Worm (Caenorhabditis elegans) whole organism, early embryonic: ENCODE results near the gene str-38.

Experiments
- B0310.2 ChIP-seq: sonication (generic microtip); optimal IDR thresholded peaks from 2 replicates; lab custom pipeline; 2016; ENCODE audit warnings: mild to moderate bottlenecking, missing genetic modification characterization, missing compliant biosample characterization
- F13C5.2 ChIP-seq: sonication (generic microtip); optimal IDR thresholded peaks from 2 replicates; lab custom pipeline; 2017; ENCODE audit warnings: mild to moderate bottlenecking, missing genetic modification characterization, inconsistent platforms, missing compliant biosample characterization
- aly-1 ChIP-seq: sonication (generic microtip); optimal IDR thresholded peaks from 2 replicates; lab custom pipeline; 2016; ENCODE audit warnings: missing genetic modification characterization, missing compliant biosample characterization
- ama-1 ChIP-seq: fragments of 150-350 bp; optimal IDR thresholded peaks from 2 replicates; lab custom pipeline; 2014
- ceh-13 ChIP-seq: fragments of 200-800 bp; sonication (Bioruptor generic); optimal IDR thresholded peaks from 2 replicates; lab custom pipeline; 2018; ENCODE audit warnings: mild to moderate bottlenecking, missing genetic modification characterization, missing compliant biosample characterization
- ceh-36 ChIP-seq: sonication (generic microtip); optimal IDR thresholded peaks from 2 replicates; lab custom pipeline; 2016; ENCODE audit warnings: missing genetic modification characterization, inconsistent platforms, missing compliant biosample characterization
- ets-7 ChIP-seq: sonication (generic microtip); optimal IDR thresholded peaks from 2 replicates; lab custom pipeline; 2016; ENCODE audit warnings: missing genotype, missing genetic modification characterization, missing compliant biosample characterization
- flt-1 ChIP-seq: fragments of 200-800 bp; sonication (Bioruptor generic); IDR thresholded peaks from 2 replicates; pipeline ENCODE4 v1.3.6; 2022; ENCODE audit warnings: missing genetic modification characterization, missing compliant biosample characterization
- hmbx-1 ChIP-seq: sonication (generic microtip); optimal IDR thresholded peaks from 2 replicates; lab custom pipeline; 2016; ENCODE audit warnings: mild to moderate bottlenecking, missing genetic modification characterization, missing compliant biosample characterization
- hmg-4 ChIP-seq: fragments of 200-800 bp; sonication (Bioruptor generic); optimal IDR thresholded peaks from 2 replicates; lab custom pipeline; 2018; ENCODE audit warnings: mild to moderate bottlenecking, missing genetic modification characterization, missing compliant biosample characterization
- hnd-1 ChIP-seq: sonication (generic microtip); optimal IDR thresholded peaks from 2 replicates; lab custom pipeline; 2016; ENCODE audit warnings: missing genetic modification characterization, missing compliant biosample characterization
- pes-1 ChIP-seq: fragments of 200-800 bp; sonication (Bioruptor generic); IDR thresholded peaks from 2 replicates; pipeline ENCODE4 v1.3.6; 2022; ENCODE audit warnings: missing genetic modification reagents, missing genetic modification characterization, missing compliant biosample characterization
- scrt-1 ChIP-seq: fragments of 200-800 bp; sonication (Bioruptor generic); IDR thresholded peaks from 2 replicates; pipeline ENCODE4 v1.3.6; 2022; ENCODE audit warnings: missing genetic modification characterization, missing compliant biosample characterization
- sea-1 ChIP-seq: fragments of 200-800 bp; sonication (Bioruptor generic); conservative IDR thresholded peaks from 2 replicates; pipeline ENCODE4 v1.3.6; 2022; ENCODE audit warnings: missing genetic modification characterization, missing compliant biosample characterization
- tbx-11 ChIP-seq: fragments of 200-800 bp; sonication (Bioruptor generic); IDR thresholded peaks from 2 replicates; pipeline ENCODE4 v1.3.6; 2022; ENCODE audit warnings: missing genetic modification characterization, missing compliant biosample characterization
- tbx-37 ChIP-seq: fragments of 200-800 bp; sonication (Bioruptor generic); conservative IDR thresholded peaks from 2 replicates; pipeline ENCODE4 v1.3.6; 2022; ENCODE audit warnings: missing genetic modification reagents, missing genetic modification characterization, missing compliant biosample characterization
- tra-4 ChIP-seq: sonication (generic microtip); optimal IDR thresholded peaks from 2 replicates; lab custom pipeline; 2017; ENCODE audit warnings: missing genetic modification characterization, missing compliant biosample characterization

The str-38 gene

DNA sequence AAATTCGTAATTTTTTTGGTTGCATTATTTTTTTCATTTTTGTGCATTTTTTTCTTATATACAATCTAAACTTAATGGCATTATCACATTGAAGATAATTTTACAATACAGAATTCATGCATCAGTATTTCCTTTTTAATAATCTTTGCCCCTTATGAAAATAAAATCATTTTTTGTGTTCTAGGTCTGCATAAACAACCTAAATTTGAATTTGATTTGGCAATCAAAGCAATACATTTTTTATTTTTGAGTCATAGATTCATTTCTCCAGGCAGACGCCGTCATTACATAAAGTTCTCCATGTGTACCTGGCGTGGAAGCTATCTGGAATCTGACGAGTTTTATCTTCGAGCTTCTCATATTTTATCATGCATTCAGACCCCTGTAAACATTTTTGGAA lies 10.2 kb downstream of the str-38 start, which contains the start of gene srh-140:
srh-140 (plus strand) TSS at position 301 of the 400 bp plus-strand sequence.
- TF ChIP-seq F13C5.2 (tag; lab: Kevin White, UChicago) (no peak), aly-1 (tag; lab: Kevin White, UChicago) (no peak), tra-4 (tag; lab: Kevin White, UChicago) (no peak), ceh-13 (GFP tag; lab: Kevin White, UChicago) (no peak), B0310.2 (tag; lab: Kevin White, UChicago) (no peak), hmg-4 (GFP tag; lab: Kevin White, UChicago) (no peak), pes-1 (GFP tag; lab: Robert Waterston, UW) (no peak), scrt-1 (no peak), hmbx-1 (tag; lab: Kevin White, UChicago) (no peak), ceh-36 (no peak), sea-1 (GFP tag; lab: Robert Waterston, UW) (no peak), flt-1 (GFP tag; lab: Robert Waterston, UW) (no peak), hnd-1 (tag; lab: Kevin White, UChicago) (no peak), tbx-11 (GFP tag; lab: Robert Waterston, UW) (no peak)

DNA sequence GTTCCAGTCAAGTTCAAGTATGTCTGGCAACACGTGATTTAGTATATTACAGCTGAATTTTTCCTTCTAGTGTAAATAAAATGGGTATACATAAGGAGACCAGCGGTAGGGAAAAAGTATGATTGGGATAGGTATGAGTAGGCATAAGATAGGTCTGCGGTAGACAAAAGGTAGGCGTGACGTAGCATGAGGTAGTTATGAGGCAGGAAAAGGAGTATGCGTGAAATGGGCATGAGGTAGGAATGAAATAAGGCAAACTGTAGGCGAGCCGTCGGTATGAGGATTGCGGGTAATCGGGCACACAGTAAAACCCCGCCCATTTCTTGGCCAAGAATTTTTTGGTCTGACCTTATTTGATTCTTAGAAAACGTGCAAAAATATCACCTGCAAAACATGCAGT lies 10.7 kb downstream of the str-38 start:
- TF ChIP-seq ama-1 (lab: Kevin White, UChicago) (no peak), F13C5.2 (tag; lab: Kevin White, UChicago) (no peak), tbx-11 (GFP tag; lab: Robert Waterston, UW) (no peak), flt-1 (GFP tag; lab: Robert Waterston, UW) (no peak), scrt-1 (no peak), pes-1 (GFP tag; lab: Robert Waterston, UW) (no peak), B0310.2 (tag; lab: Kevin White, UChicago) (no peak), hnd-1 (tag; lab: Kevin White, UChicago) (no peak), sea-1 (GFP tag; lab: Robert Waterston, UW) (no peak), ceh-36 (no peak), hmg-4 (GFP tag; lab: Kevin White, UChicago) (no peak), tra-4 (tag; lab: Kevin White, UChicago) (no peak), ets-7 (no peak), hmbx-1 (tag; lab: Kevin White, UChicago) (no peak), tbx-37 (GFP tag; lab: Robert Waterston, UW) (no peak), ceh-13 (GFP tag; lab: Kevin White, UChicago) (no peak), aly-1 (tag; lab: Kevin White, UChicago) (no peak)

DNA sequence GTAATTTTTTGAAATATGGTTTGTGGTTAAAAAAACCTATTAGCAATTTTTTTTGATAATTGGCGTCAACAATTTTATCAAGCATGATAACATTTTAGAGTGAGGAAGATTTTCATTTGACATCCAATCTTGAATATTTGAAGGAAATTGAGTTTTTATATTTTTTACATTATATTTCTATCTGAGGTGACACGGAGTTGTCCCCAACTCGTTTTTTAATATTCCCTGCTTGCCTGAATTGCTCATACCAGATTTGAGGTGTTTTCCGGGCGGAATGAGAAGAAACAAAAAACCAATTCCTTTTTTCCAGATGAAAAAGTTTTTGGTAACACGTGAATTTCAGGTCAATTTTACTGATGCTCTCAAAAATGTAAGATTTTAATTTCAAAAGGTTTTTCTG lies 12.5 kb downstream of the str-38 start, which contains the start of gene Y6E2A.7:
Y6E2A.7 (plus strand) TSS at position 301 of the 400 bp plus-strand sequence.
- no peak for TF ChIP-seq F13C5.2 (tag; lab: Kevin White, UChicago)
- no peak for TF ChIP-seq sea-1 (GFP tag; lab: Robert Waterston, UW)
- no peak for TF ChIP-seq hmg-4 (GFP tag; lab: Kevin White, UChicago)
- no peak for TF ChIP-seq scrt-1
- TF ChIP-seq hnd-1 (tag; lab: Kevin White, UChicago) = no peak
- TF ChIP-seq ama-1 (lab: Kevin White, UChicago) = no peak
- TF ChIP-seq flt-1 (GFP tag; lab: Robert Waterston, UW) = no peak
- no peak for TF ChIP-seq hmbx-1 (tag; lab: Kevin White, UChicago)
- no peak for TF ChIP-seq tbx-11 (GFP tag; lab: Robert Waterston, UW)
- TF ChIP-seq ceh-36 = no peak
- no peak for TF ChIP-seq B0310.2 (tag; lab: Kevin White, UChicago)
- TF ChIP-seq aly-1 (tag; lab: Kevin White, UChicago) = no peak
- TF ChIP-seq ets-7 = no peak
- TF ChIP-seq ceh-13 (GFP tag; lab: Kevin White, UChicago) = no peak
- no peak for TF ChIP-seq tra-4 (tag; lab: Kevin White, UChicago)
- no peak for TF ChIP-seq tbx-37 (GFP tag; lab: Robert Waterston, UW)
- TF ChIP-seq pes-1 (GFP tag; lab: Robert Waterston, UW) = no peak

DNA sequence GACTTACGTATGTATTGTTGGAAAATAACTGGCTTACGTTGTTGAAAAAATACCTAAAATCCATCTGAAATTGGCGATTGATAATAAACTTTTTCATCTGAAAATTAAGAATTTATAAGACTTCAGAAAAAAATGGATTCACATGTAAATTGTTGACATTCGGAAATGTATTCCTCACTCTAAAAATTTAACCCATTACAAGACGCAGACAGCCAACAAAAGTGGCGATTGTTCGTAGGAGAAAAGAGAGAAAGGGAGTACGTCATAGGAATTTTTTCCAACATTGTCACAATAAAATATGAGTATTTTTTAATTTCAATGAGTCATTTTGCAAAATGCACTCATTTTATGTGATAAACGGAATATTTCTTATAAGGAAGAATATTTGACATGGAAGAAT lies 13.5 kb downstream of the str-38 start, which contains the start of gene Y6E2A.5:
Y6E2A.5 (minus strand) TSS at position 101 of the 400 bp plus-strand sequence.
- no peak for TF ChIP-seq tra-4 (tag; lab: Kevin White, UChicago)
- TF ChIP-seq aly-1 (tag; lab: Kevin White, UChicago) = no peak
- TF ChIP-seq tbx-37 (GFP tag; lab: Robert Waterston, UW) = no peak
- TF ChIP-seq B0310.2 (tag; lab: Kevin White, UChicago) = no peak
- no peak for TF ChIP-seq ama-1 (lab: Kevin White, UChicago)
- TF ChIP-seq scrt-1 = no peak
- TF ChIP-seq pes-1 (GFP tag; lab: Robert Waterston, UW) = no peak
- TF ChIP-seq F13C5.2 (tag; lab: Kevin White, UChicago) = no peak
- no peak for TF ChIP-seq tbx-11 (GFP tag; lab: Robert Waterston, UW)
- TF ChIP-seq ceh-13 (GFP tag; lab: Kevin White, UChicago) = no peak
- no peak for TF ChIP-seq hmbx-1 (tag; lab: Kevin White, UChicago)
- TF ChIP-seq hmg-4 (GFP tag; lab: Kevin White, UChicago) = no peak
- no peak for TF ChIP-seq ceh-36
- no peak for TF ChIP-seq ets-7

DNA sequence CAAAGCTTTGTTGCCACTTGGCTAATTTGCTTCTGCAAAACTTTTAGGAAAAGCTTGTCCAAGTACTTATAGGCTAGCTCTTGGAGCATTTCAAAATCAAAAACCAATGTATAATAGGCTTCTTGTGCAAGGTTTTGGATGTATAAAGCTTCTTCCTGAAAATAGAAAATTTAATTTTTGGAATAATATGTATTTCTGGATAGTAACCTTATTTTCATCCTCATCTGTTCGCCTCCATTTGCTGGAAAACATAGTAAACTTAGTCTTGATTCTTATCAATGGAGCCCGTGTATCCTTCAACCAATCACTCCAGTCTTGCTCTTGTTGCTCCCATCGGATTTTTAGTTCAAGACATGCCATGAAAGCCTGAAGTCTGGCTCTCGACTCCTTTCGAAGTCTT lies 15.4 kb downstream of the str-38 start, which contains the start of gene Y6E2A.4:
Y6E2A.4 (minus strand) TSS at position 101 of the 400 bp plus-strand sequence.
- TF ChIP-seq F13C5.2 (tag; lab: Kevin White, UChicago) (no peak), scrt-1 (no peak), B0310.2 (tag; lab: Kevin White, UChicago) (no peak), aly-1 (tag; lab: Kevin White, UChicago) (no peak), tra-4 (tag; lab: Kevin White, UChicago) (no peak), pes-1 (GFP tag; lab: Robert Waterston, UW) (no peak), sea-1 (GFP tag; lab: Robert Waterston, UW) (no peak), hmg-4 (GFP tag; lab: Kevin White, UChicago) (no peak), hnd-1 (tag; lab: Kevin White, UChicago) (no peak), ama-1 (lab: Kevin White, UChicago) (no peak), ets-7 (no peak), ceh-36 (no peak), ceh-13 (GFP tag; lab: Kevin White, UChicago) (no peak), flt-1 (GFP tag; lab: Robert Waterston, UW) (no peak), hmbx-1 (tag; lab: Kevin White, UChicago) (no peak), tbx-11 (GFP tag; lab: Robert Waterston, UW) (no peak), tbx-37 (GFP tag; lab: Robert Waterston, UW) (no peak)

DNA sequence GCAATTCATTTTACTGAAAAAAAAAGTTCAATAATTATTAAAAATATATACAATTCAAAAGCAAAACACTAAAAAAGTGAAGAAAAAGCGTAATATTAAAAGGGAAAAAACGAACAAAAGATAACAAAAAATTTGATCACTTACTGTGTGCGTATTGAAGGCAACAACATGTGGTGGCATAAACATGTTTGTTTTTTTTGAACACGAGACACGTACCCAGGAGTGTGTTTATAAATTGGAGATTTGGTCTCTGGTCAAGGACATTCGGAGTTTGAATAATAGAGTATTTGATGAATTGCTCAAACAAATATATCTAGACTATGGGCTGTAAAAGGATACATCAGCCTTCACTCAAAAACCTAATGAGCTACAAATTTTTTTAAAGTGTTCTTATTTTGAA lies 16.5 kb downstream of the str-38 start:
- TF ChIP-seq B0310.2 (tag; lab: Kevin White, UChicago) (no peak), sea-1 (GFP tag; lab: Robert Waterston, UW) (no peak), hmg-4 (GFP tag; lab: Kevin White, UChicago) (no peak), tbx-37 (GFP tag; lab: Robert Waterston, UW) (no peak), tbx-11 (GFP tag; lab: Robert Waterston, UW) (no peak), ceh-13 (GFP tag; lab: Kevin White, UChicago) (no peak), ets-7 (no peak), F13C5.2 (tag; lab: Kevin White, UChicago) (no peak), ceh-36 (no peak), pes-1 (GFP tag; lab: Robert Waterston, UW) (no peak), hmbx-1 (tag; lab: Kevin White, UChicago) (no peak), flt-1 (GFP tag; lab: Robert Waterston, UW) (no peak), scrt-1 (no peak), aly-1 (tag; lab: Kevin White, UChicago) (no peak), ama-1 (lab: Kevin White, UChicago) (no peak), hnd-1 (tag; lab: Kevin White, UChicago) (no peak)
